Worm (Caenorhabditis elegans): Measurements from ENCODE around the gene dop-6.

DNA sequence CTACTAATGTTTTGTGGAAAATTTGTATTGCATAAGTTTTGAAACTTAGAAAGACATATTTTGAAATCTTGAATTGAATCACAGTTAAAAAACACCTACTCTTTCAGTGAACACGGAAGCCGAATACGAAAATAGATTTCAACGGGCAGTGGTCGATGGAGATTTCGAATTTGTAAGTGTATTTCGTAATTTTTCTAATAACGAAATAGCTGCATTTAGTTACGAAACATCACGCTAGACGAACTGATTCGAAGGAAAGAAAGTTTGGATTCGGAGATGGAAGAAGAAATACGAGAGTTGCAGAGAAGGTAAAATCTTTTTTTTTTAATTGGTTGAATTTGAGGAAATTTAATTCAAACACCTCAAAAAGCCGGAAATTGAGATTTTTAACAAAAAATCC is 22.1 kb downstream of the dop-6 start:
- no peak for TF ChIP-seq nhr-12 (tag; optimal IDR thresholded peaks at IDR 0.05)
- no peak for TF ChIP-seq mls-2 (tag; optimal IDR thresholded peaks at IDR 0.05)
- TF ChIP-seq elt-3 (tag; optimal IDR thresholded peaks at IDR 0.05) = no peak
- TF ChIP-seq ztf-11 (tag; optimal IDR thresholded peaks at IDR 0.05) = no peak
- TF ChIP-seq nhr-76 (tag; optimal IDR thresholded peaks at IDR 0.05) = no peak
- no peak for TF ChIP-seq nhr-237 (tag; optimal IDR thresholded peaks at IDR 0.05)
- TF ChIP-seq nhr-28 (tag; optimal IDR thresholded peaks at IDR 0.05) = no peak
- TF ChIP-seq pha-4 (tag; optimal IDR thresholded peaks at IDR 0.05) = no peak
- no peak for TF ChIP-seq lin-13 (tag; optimal IDR thresholded peaks at IDR 0.05)
- TF ChIP-seq ces-1 (GFP tag; optimal IDR thresholded peaks at IDR 0.05) = no peak
- TF ChIP-seq sptf-1 (tag; optimal IDR thresholded peaks at IDR 0.05) = no peak
